Worm (Caenorhabditis elegans) whole organism, midembryonic: Measurements from ENCODE around the gene Y116A8C.463.

Experiments used
- klf-2 ChIP-seq: fragments of 200-800 bp; sonication (Bioruptor generic); conservative IDR thresholded peaks from 2 replicates; pipeline ENCODE4 v1.3.6; 2022; ENCODE audit warnings: missing genetic modification reagents, missing genetic modification characterization, missing compliant biosample characterization
- tab-1 ChIP-seq: fragments of 200-800 bp; sonication (Bioruptor generic); IDR thresholded peaks from 2 replicates; pipeline ENCODE4 v1.3.6; 2022; ENCODE audit warnings: missing genetic modification characterization, missing compliant biosample characterization
- ztf-23 ChIP-seq: fragments of 200-800 bp; sonication (Bioruptor generic); IDR thresholded peaks from 2 replicates; pipeline ENCODE4 v1.3.6; 2022; ENCODE audit warnings: missing genetic modification reagents, missing genetic modification characterization, missing compliant biosample characterization

ce11 chrIV:16962445-16962844 is 42.9 kb downstream of the Y116A8C.463 start:
- TF ChIP-seq ztf-23 (GFP tag; lab: Robert Waterston, UW) (no peak), klf-2 (GFP tag; lab: Robert Waterston, UW) (no peak), tab-1 (GFP tag; lab: Robert Waterston, UW) (no peak)
